Worm (Caenorhabditis elegans): Measurements from ENCODE around the gene srg-15.

DNA sequence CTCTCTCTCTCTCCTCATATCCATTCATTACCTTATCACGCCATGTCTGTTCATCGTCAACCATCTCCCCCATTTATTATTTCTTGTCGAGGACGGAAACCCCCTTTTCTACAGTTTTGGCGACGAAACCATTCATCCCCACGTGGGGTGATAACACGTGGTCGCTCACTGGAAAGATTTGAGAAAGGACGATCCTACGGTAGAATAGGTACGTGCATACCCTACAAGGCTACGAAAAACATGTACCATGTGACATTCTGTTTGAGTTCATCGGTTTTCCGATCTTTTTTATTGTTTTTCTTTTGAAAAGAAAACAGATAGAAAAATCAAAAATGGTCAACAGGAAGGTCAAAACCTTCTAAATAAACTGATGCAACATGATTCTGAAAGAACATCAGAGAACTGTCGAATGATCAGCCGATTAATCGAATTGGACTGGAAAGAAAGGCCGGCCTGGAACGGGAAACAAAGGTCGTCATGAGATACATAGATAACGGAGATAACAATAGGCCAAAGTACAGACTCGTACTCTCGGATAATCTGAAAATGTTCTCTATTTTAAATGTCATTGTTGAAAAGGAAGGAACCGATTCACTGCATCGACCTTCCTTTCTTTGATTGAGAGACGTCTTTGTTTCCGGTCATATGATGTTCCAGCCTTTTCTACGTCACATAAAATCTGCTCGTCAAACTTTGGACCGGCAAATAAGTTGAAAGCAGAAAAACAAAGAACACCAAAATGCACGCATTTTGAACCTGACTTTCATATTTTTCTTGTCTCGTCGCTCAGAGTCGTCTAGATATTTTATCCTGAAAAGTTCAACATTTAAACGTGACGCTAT lies 32.0 kb upstream of the srg-15 start:
- TF ChIP-seq nhr-77 (tag; optimal IDR thresholded peaks at IDR 0.05), result peak; percentile 30
- peak in 1 of 2 experiments; percentile 99 for TF ChIP-seq unc-62 (GFP tag; optimal IDR thresholded peaks at IDR 0.05 in 1 of 2)
- TF ChIP-seq unc-62 (tag; optimal IDR thresholded peaks at IDR 0.05), result no peak

Measured in whole organism, L4 larva.